Worm (Caenorhabditis elegans): ENCODE results near the gene nhr-272.

nhr-272 gene

DNA sequence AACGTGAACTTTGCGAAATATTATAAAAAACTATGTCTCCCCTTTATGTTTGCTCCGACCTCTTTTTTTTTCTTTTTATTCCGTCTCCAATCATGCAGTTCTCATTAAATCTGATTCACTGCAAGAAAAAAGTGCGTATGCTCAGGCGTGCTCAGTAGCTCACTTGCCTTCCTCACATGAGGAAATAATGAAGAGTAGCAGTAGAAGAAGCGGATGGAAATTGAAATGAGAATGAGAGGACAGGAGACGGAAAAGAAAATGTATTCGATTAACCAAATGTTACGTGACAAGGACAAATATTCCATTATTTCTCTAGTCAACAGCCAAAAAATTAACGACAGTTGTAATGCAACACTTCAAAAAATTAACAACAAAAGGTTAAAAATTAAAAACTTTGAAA lies 8.4 kb upstream of the nhr-272 start:
- TF ChIP-seq tbx-7 (tag; optimal IDR thresholded peaks at IDR 0.05) (no peak), unc-42 (tag; optimal IDR thresholded peaks at IDR 0.05) (peak; percentile 57)

DNA sequence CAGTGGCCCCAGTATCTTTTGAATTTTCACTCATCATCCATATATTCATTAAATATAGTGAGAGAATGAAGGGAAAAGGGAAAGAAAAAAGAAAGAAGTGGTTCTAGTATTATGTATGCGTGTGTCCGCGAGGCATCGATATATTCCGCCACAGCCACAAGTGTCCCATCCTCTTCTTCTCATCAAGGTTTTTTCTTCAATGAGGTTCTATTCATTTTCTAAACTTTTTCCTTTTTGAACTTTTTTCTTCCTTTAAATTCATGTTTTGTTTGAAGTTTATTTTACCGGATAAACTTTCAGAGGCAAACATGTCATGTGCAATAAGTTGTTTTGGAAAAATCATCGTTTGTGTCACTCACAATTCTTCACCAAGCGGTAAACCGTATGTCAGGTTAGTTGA lies 7.7 kb upstream of the nhr-272 start, which contains the start of gene rgs-2:
rgs-2 (plus strand) TSS at position 301 of the 400 bp plus-strand sequence.
- TF ChIP-seq ceh-24 (tag; optimal IDR thresholded peaks at IDR 0.05), result no peak
- TF ChIP-seq syd-9 (tag; optimal IDR thresholded peaks at IDR 0.05), result no peak
- no peak for TF ChIP-seq ceh-14 (tag; optimal IDR thresholded peaks at IDR 0.05)
- no peak for TF ChIP-seq T23F11.4 (GFP tag; optimal IDR thresholded peaks at IDR 0.05)
- no peak for TF ChIP-seq fkh-10 (GFP tag; optimal IDR thresholded peaks at IDR 0.05)
- TF ChIP-seq pha-4 (tag; optimal IDR thresholded peaks at IDR 0.05), result no peak
- no peak for TF ChIP-seq ceh-48 (tag; optimal IDR thresholded peaks at IDR 0.05)
- TF ChIP-seq odd-2 (tag; optimal IDR thresholded peaks at IDR 0.05), result no peak
- no peak for TF ChIP-seq hlh-6 (tag; optimal IDR thresholded peaks at IDR 0.05)
- TF ChIP-seq tbx-7 (tag; optimal IDR thresholded peaks at IDR 0.05), result no peak
- TF ChIP-seq elt-2 (tag; optimal IDR thresholded peaks at IDR 0.05), result no peak
- no peak for TF ChIP-seq nhr-11 (tag; optimal IDR thresholded peaks at IDR 0.05)
- TF ChIP-seq ceh-9 (tag; optimal IDR thresholded peaks at IDR 0.05), result no peak
- no peak for TF ChIP-seq ceh-18 (tag; optimal IDR thresholded peaks at IDR 0.05)
- no peak for TF ChIP-seq C38D4.7 (GFP tag; optimal IDR thresholded peaks at IDR 0.05)
- no peak for TF ChIP-seq C08G9.2 (tag; optimal IDR thresholded peaks at IDR 0.05)
- TF ChIP-seq mec-3 (tag; optimal IDR thresholded peaks at IDR 0.05; ENCODE audit: borderline replicate concordance), result no peak
- TF ChIP-seq ref-2 (tag; optimal IDR thresholded peaks at IDR 0.05), result no peak

DNA sequence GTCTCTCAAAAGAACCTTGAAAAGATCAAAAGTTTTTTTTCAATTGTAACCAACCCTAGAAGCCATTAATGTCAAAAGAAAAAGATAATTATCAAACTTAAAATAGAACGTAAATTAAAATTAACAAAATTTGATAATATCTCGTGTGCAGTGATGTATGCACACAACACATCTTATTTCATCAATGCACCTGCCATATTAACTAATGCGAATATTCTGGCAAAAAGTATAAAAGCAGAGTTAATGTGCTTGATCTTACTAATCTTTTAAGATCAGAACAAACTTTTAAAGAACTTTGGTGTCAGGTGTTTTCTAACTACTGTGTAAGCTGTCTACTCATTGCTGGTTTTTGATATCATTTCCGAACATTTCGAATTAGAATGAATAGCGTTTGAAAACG lies 1.9 kb downstream of the nhr-272 start:
- no peak for TF ChIP-seq pat-9 (tag; optimal IDR thresholded peaks at IDR 0.05)

DNA sequence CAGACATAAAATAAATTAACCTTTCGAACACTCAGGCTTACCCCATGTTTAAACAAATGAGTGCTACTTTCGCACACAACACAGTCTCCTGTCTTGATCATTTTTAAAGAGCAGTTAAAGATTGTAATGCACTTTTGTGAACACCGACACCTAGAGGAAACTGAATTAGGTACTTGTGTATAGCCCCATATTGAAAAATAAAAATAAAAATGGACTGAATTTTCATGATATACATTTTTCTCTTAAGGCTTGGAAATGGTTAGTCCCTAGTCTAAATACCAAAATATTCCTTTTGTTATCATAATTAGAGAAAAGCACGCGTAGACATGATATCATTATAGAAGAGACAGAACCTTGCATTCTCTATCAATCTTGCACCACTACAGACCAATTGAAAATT lies 2.7 kb downstream of the nhr-272 start, which contains the start of gene nhr-214:
nhr-214 (minus strand) TSS at position 101 of the 400 bp plus-strand sequence.
- no peak for TF ChIP-seq pqm-1 (tag; optimal IDR thresholded peaks at IDR 0.05)
- TF ChIP-seq K09A11.1 (tag; optimal IDR thresholded peaks at IDR 0.05; ENCODE audit: insufficient read depth), result no peak
- no peak for TF ChIP-seq C38D4.7 (GFP tag; optimal IDR thresholded peaks at IDR 0.05)
- no peak for TF ChIP-seq npax-4 (tag; optimal IDR thresholded peaks at IDR 0.05)
- TF ChIP-seq C08G9.2 (tag; optimal IDR thresholded peaks at IDR 0.05), result no peak
- no peak for TF ChIP-seq nhr-11 (tag; optimal IDR thresholded peaks at IDR 0.05)
- no peak for TF ChIP-seq ceh-2 (tag; optimal IDR thresholded peaks at IDR 0.05)

DNA sequence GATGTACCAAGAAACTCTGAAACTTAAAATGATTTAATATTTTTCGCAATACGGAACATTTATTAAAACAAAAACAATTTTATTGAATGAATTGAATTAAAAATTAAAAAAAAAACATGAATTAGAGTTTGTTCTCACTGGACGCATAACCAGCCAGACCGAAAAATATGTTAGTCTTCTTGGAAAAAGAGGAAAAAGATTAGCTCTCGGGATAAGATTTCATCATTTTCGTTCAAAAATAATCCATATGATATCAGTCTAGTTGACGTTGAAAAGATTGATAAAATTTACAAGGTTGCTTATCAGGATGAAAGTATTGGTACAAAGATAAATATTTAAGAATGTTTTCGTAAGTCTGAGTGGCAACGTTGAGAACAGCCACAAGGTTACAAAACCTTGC lies 4.2 kb downstream of the nhr-272 start, which contains the start of gene nhr-26:
nhr-26 (minus strand) TSS at position 10 of the 400 bp plus-strand sequence.
- TF ChIP-seq lim-6 (tag; optimal IDR thresholded peaks at IDR 0.05) (no peak), eyg-1 (tag; optimal IDR thresholded peaks at IDR 0.05) (no peak), hlh-30 (tag; optimal IDR thresholded peaks at IDR 0.05; ENCODE audit: insufficient read depth) (no peak), unc-42 (tag; optimal IDR thresholded peaks at IDR 0.05) (no peak), nfya-1 (tag; optimal IDR thresholded peaks at IDR 0.05) (no peak), ceh-14 (tag; optimal IDR thresholded peaks at IDR 0.05) (no peak), ref-2 (tag; optimal IDR thresholded peaks at IDR 0.05) (no peak), ceh-18 (tag; optimal IDR thresholded peaks at IDR 0.05) (no peak)

DNA sequence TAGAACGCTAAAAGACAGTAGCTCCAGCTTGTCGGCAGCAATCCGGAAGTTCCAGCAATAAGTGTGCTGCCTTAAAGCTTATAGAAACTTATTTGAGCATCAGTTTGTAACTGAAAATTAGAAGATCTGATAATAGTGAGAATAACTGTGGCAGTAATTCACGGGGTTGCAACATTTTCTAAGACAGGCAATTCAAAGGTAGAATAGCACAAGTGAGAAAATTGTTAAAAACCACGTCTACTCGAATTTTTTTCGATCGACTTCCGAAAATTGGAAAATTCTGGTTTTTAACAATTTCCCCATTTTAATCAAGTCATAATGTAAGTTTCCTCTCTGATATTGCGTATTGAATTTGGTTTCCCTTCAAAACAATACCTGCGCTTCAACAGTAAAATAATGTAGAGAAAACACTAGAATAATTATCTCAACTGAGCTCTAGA lies 11.5 kb downstream of the nhr-272 start:
- no peak for TF ChIP-seq sdc-2 (tag; optimal IDR thresholded peaks at IDR 0.05)
- TF ChIP-seq nfya-1 (tag; optimal IDR thresholded peaks at IDR 0.05), result peak; percentile 52
- no peak for TF ChIP-seq T23F11.4 (GFP tag; optimal IDR thresholded peaks at IDR 0.05)
- TF ChIP-seq madf-2 (tag; optimal IDR thresholded peaks at IDR 0.05), result no peak
- TF ChIP-seq pha-4 (tag; optimal IDR thresholded peaks at IDR 0.05), result no peak
- no peak for TF ChIP-seq pag-3 (tag; optimal IDR thresholded peaks at IDR 0.05; ENCODE audit: borderline replicate concordance)
- peak; percentile 36 for TF ChIP-seq pha-2 (tag; optimal IDR thresholded peaks at IDR 0.05)
- no peak for TF ChIP-seq ceh-18 (tag; optimal IDR thresholded peaks at IDR 0.05)
- no peak for TF ChIP-seq pros-1 (tag; optimal IDR thresholded peaks at IDR 0.05)
- TF ChIP-seq K09A11.1 (tag; optimal IDR thresholded peaks at IDR 0.05; ENCODE audit: insufficient read depth), result no peak
- no peak for TF ChIP-seq npax-4 (tag; optimal IDR thresholded peaks at IDR 0.05)
- no peak for TF ChIP-seq pqm-1 (tag; optimal IDR thresholded peaks at IDR 0.05)
- TF ChIP-seq unc-42 (tag; optimal IDR thresholded peaks at IDR 0.05), result peak; percentile 31
- no peak for TF ChIP-seq elt-2 (tag; optimal IDR thresholded peaks at IDR 0.05)
- TF ChIP-seq ceh-30 (tag; optimal IDR thresholded peaks at IDR 0.05), result no peak
- no peak for TF ChIP-seq pat-9 (tag; optimal IDR thresholded peaks at IDR 0.05)
- TF ChIP-seq ceh-31 (tag; optimal IDR thresholded peaks at IDR 0.05), result no peak
- TF ChIP-seq hlh-6 (tag; optimal IDR thresholded peaks at IDR 0.05), result no peak
- no peak for TF ChIP-seq ceh-2 (tag; optimal IDR thresholded peaks at IDR 0.05)
- no peak for TF ChIP-seq hlh-30 (tag; optimal IDR thresholded peaks at IDR 0.05; ENCODE audit: insufficient read depth)
- TF ChIP-seq K02D7.2 (tag; optimal IDR thresholded peaks at IDR 0.05), result peak; percentile 28
- no peak for TF ChIP-seq gmeb-2 (tag; optimal IDR thresholded peaks at IDR 0.05)
- TF ChIP-seq tbx-2 (tag; optimal IDR thresholded peaks at IDR 0.05), result peak; percentile 33
- TF ChIP-seq ama-1 (optimal IDR thresholded peaks at IDR 0.05), result peak; percentile 97
- TF ChIP-seq ahr-1 (tag; optimal IDR thresholded peaks at IDR 0.05), result no peak
- TF ChIP-seq eyg-1 (tag; optimal IDR thresholded peaks at IDR 0.05), result no peak
- TF ChIP-seq syd-9 (tag; optimal IDR thresholded peaks at IDR 0.05), result peak; percentile 64

Measured in whole organism, late embryonic.